Fruit fly (Drosophila melanogaster) whole organism, embryonic: ENCODE measurements around the gene CG14883.

ENCODE experiments used
- C15 ChIP-seq: fragments of 200-800 bp; sonication (Bioruptor generic); IDR thresholded peaks from 3 replicates; pipeline ENCODE4 v1.3.6; 2022; ENCODE audit warnings: missing biosample characterization, missing genetic modification characterization
- CG17361 ChIP-seq: fragments of 200-800 bp; sonication (Bioruptor generic); IDR thresholded peaks from 3 replicates; pipeline ENCODE4 v1.3.6; 2022; ENCODE audit warnings: missing biosample characterization, missing genetic modification characterization
- CG33213 ChIP-seq: fragments of 200-800 bp; sonication (Bioruptor generic); optimal IDR thresholded peaks from 3 replicates; lab custom pipeline; 2016; ENCODE audit warnings: missing biosample characterization, missing genetic modification characterization
- CG4730 ChIP-seq: fragments of 200-800 bp; sonication (Bioruptor generic); IDR thresholded peaks from 2 replicates; pipeline ENCODE4 v1.3.6; 2022; ENCODE audit warnings: missing biosample characterization, missing genetic modification characterization
- CG8281 ChIP-seq: fragments of 200-800 bp; sonication (Bioruptor generic); optimal IDR thresholded peaks from 2 replicates; lab custom pipeline; 2018; ENCODE audit warnings: missing biosample characterization, mild to moderate bottlenecking, missing genetic modification characterization, moderate library complexity
- CG8290 ChIP-seq, 3 experiments: fragments of 200-800 bp; sonication (Bioruptor generic); optimal IDR thresholded peaks; 2 replicates each; lab custom pipeline; 2016 to 2019; ENCODE audit warnings: missing biosample characterization in 3 of 3, missing genetic modification characterization in 3 of 3, mild to moderate bottlenecking in 2 of 3, moderate library complexity in 1 of 3
- CG9932 ChIP-seq: fragments of 200-800 bp; sonication (Bioruptor generic); IDR thresholded peaks from 2 replicates; pipeline ENCODE4 v1.3.6; 2022; ENCODE audit warnings: missing biosample characterization, missing genetic modification characterization
- CkIIα-i1 ChIP-seq: fragments of 200-800 bp; sonication (Bioruptor generic); IDR thresholded peaks from 2 replicates; pipeline ENCODE4 v1.3.6; 2022; ENCODE audit warnings: missing biosample characterization, missing genetic modification characterization
- GATAe ChIP-seq: fragments of 200-800 bp; sonication (Bioruptor generic); conservative IDR thresholded peaks from 2 replicates; pipeline ENCODE4 v1.3.6; 2022; ENCODE audit warnings: missing biosample characterization, missing genetic modification characterization
- Hr78 ChIP-seq, 2 experiments: fragments of 200-800 bp in 1 of 2; fragments of >200 bp in 1 of 2; sonication (Bioruptor generic) in 1 of 2; optimal IDR thresholded peaks; 2 replicates each; lab custom pipeline; 2017 to 2019; ENCODE audit warnings: missing biosample characterization in 2 of 2, missing genetic modification characterization in 2 of 2, mild to moderate bottlenecking in 1 of 2, moderate library complexity in 1 of 2
- Kr ChIP-seq: fragments of 200-800 bp; sonication (Bioruptor generic); optimal IDR thresholded peaks from 2 replicates; lab custom pipeline; 2017; ENCODE audit warnings: missing biosample characterization, mild to moderate bottlenecking, missing genetic modification characterization
- Lim3 ChIP-seq: fragments of 200-800 bp; sonication (Bioruptor generic); IDR thresholded peaks from 2 replicates; pipeline ENCODE4 v1.3.6; 2022; ENCODE audit warnings: missing biosample characterization, missing genetic modification characterization
- Lpt ChIP-seq: fragments of >200 bp; optimal IDR thresholded peaks from 2 replicates; lab custom pipeline; 2018; ENCODE audit warnings: missing biosample characterization, missing genetic modification characterization
- Max ChIP-seq: fragments of 200-800 bp; sonication (Bioruptor generic); optimal IDR thresholded peaks from 2 replicates; lab custom pipeline; 2016; ENCODE audit warnings: missing biosample characterization, mild to moderate bottlenecking, missing genetic modification characterization
- Side ChIP-seq: fragments of 200-800 bp; sonication (Bioruptor generic); optimal IDR thresholded peaks from 2 replicates; lab custom pipeline; 2016; ENCODE audit warnings: missing biosample characterization, missing genetic modification characterization
- Sox102F ChIP-seq: fragments of 200-800 bp; sonication (Bioruptor generic); optimal IDR thresholded peaks from 2 replicates; lab custom pipeline; 2018; ENCODE audit warnings: missing biosample characterization, mild to moderate bottlenecking, missing genetic modification characterization, moderate library complexity
- danr ChIP-seq: fragments of 200-800 bp; sonication (Bioruptor generic); IDR thresholded peaks from 2 replicates; pipeline ENCODE4 v1.3.6; 2022; ENCODE audit warnings: missing biosample characterization, missing genetic modification characterization
- fu2 ChIP-seq: fragments of 200-800 bp; sonication (Bioruptor generic); optimal IDR thresholded peaks from 2 replicates; lab custom pipeline; 2016; ENCODE audit warnings: missing biosample characterization, missing genetic modification characterization
- grau ChIP-seq: fragments of 200-800 bp; optimal IDR thresholded peaks from 3 replicates; lab custom pipeline; 2019; ENCODE audit warnings: missing biosample characterization, mild to moderate bottlenecking, missing genetic modification characterization, moderate library complexity
- ham ChIP-seq: fragments of 200-800 bp; sonication (Bioruptor generic); IDR thresholded peaks from 2 replicates; pipeline ENCODE4 v1.3.6; 2022; ENCODE audit warnings: missing biosample characterization, missing genetic modification characterization
- nerfin-2 ChIP-seq: fragments of 200-800 bp; sonication (Bioruptor generic); IDR thresholded peaks from 2 replicates; pipeline ENCODE4 v1.3.6; 2022; ENCODE audit warnings: missing biosample characterization, missing genetic modification characterization; ENCODE audit not compliant: partially characterized antibody
- pan ChIP-seq, 4 experiments: fragments of >200 bp in 3 of 4; fragments of 200-800 bp in 1 of 4; sonication (Bioruptor generic) in 1 of 4; optimal IDR thresholded peaks in 3 of 4; IDR thresholded peaks in 1 of 4; 2 replicates each; pipeline versions ENCODE4 v1.3.6 to Lab custom; 2017 to 2022; ENCODE audit warnings: missing biosample characterization in 2 of 4, missing genetic modification characterization in 2 of 4, mixed read lengths in 1 of 4
- schlank ChIP-seq: fragments of 200-800 bp; sonication (Bioruptor generic); optimal IDR thresholded peaks from 2 replicates; lab custom pipeline; 2018; ENCODE audit warnings: missing biosample characterization, mild to moderate bottlenecking, missing genetic modification characterization
- sens ChIP-seq: fragments of 200-800 bp; sonication (Bioruptor generic); peaks from one replicate; lab custom pipeline; 2016; ENCODE audit warnings: missing biosample characterization, missing genetic modification characterization
- unc-4 ChIP-seq: fragments of 200-800 bp; sonication (Bioruptor generic); IDR thresholded peaks from 2 replicates; pipeline ENCODE4 v1.3.6; 2022; ENCODE audit warnings: missing biosample characterization, missing genetic modification characterization; ENCODE audit not compliant: partially characterized antibody

Gene CG14883

DNA sequence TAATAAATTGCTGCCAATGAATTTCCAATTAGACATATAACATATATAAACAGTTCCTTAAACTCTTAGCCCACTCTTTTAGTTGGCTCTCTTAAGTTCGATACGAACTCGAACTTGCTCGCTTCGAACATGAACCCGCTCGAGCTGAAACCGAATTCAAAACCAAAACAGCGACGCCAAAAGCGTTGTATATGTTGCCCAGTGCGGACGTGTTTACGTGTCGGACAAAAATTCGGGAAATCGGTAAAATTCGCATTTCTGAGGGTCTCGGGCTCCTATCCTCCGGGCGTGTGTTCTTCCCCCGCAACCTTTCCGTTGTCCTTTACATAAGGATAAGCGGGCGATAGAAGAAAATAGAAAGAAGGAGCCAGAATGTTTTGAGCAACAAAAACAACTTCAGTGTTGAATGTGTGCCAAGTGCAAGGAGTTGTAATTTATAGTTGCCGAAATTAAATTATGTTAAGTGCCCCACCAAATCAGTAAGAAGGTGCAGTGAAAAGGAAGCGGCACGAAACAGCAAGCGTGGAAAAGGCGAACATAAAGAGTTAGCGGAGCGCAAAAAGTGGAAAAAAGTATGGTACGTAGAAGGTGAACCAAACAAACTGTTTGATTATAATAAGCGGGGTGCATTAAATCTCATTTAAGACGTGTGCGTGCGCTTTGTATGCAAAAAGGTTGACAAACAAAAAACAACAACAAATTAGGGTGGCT is 46.9 kb downstream of the CG14883 start, which contains the start of gene CG42342 (continued):
- TF ChIP-seq unc-4 (GFP tag; lab: Robert Waterston, UW) (no peak), sens (peak; percentile 80), CG9932 (no peak)
- TF ChIP-seq, all 482 proteins: peak for 29

dm6 chr3R:16504541-16504940 is 48.7 kb downstream of the CG14883 start:
- TF ChIP-seq nerfin-2 (GFP tag; lab: Robert Waterston, UW) (no peak), pan (optimal IDR thresholded peaks at IDR 0.05; lab: Kevin White, UChicago) (no peak), pan (GFP tag; optimal IDR thresholded peaks at IDR 0.05 in 1 of 2, IDR thresholded peaks at IDR 0.05 in 1 of 2) (peak in 1 of 2 experiments; percentile 17), CG33213 (no peak), CG8281 (tag; lab: Kevin White, UChicago) (peak; percentile 98)
- TF ChIP-seq, all 482 proteins: peak for 2

DNA sequence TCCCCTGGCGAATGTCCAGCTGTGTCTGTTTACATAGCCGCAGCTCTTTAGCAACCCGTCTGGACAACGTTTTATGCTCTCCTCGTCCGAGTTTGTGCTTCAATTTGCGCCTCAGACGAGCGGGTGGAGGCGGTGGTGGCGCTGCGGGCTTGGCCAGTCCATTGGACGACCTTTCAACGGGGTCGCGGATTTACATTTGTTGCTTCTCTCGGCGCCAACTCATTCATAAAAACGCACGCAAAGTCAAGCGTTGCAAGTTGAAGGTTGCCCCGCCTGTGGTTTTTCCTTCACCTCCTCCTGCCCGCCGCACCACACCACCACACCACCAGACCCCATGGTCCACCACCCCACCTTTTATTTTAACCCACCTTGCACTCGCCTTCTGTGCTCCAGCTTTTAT is 51.9 kb downstream of the CG14883 start:
- TF ChIP-seq CG8290 (GFP tag; optimal IDR thresholded peaks at IDR 0.05; lab: Kevin White, UChicago), result no peak
- no peak for TF ChIP-seq CG8290 (tag; optimal IDR thresholded peaks at IDR 0.05; lab: Kevin White, UChicago)
- no peak for TF ChIP-seq Side (GFP tag; lab: Kevin White, UChicago)
- TF ChIP-seq schlank (tag; lab: Kevin White, UChicago), result no peak
- TF ChIP-seq danr, result no peak
- no peak for TF ChIP-seq Lim3 (GFP tag; lab: Robert Waterston, UW)
- TF ChIP-seq grau (tag; lab: Kevin White, UChicago), result no peak
- no peak for TF ChIP-seq CG4730
- no peak for TF ChIP-seq GATAe (GFP tag; lab: Robert Waterston, UW)
- TF ChIP-seq Lpt (GFP tag; lab: Kevin White, UChicago), result no peak
- no peak for TF ChIP-seq pan (optimal IDR thresholded peaks at IDR 0.05; lab: Kevin White, UChicago)
- TF ChIP-seq pan (GFP tag; optimal IDR thresholded peaks at IDR 0.05 in 1 of 2, IDR thresholded peaks at IDR 0.05 in 1 of 2), result no peak
- TF ChIP-seq fu2 (GFP tag; lab: Kevin White, UChicago), result no peak
- no peak for TF ChIP-seq CG17361 (GFP tag; lab: Robert Waterston, UW)
- TF ChIP-seq Max (GFP tag; lab: Kevin White, UChicago), result no peak
- no peak for TF ChIP-seq Kr (GFP tag; lab: Kevin White, UChicago)
- TF ChIP-seq Hr78 (GFP tag; optimal IDR thresholded peaks at IDR 0.05; lab: Kevin White, UChicago), result no peak
- no peak for TF ChIP-seq ham (GFP tag; lab: Robert Waterston, UW)
- TF ChIP-seq C15 (GFP tag; lab: Robert Waterston, UW), result no peak
- TF ChIP-seq CkIIα-i1 (GFP tag; lab: Robert Waterston, UW), result no peak
- TF ChIP-seq Sox102F (GFP tag; lab: Kevin White, UChicago), result no peak
